Fruit fly (Drosophila melanogaster) whole organism, embryonic: Measurements from ENCODE around the gene Dmtn.
A peak's percentile ranks its signal among the peaks of the same experiment; 100 is the strongest.

ENCODE experiments used
- CG10462 ChIP-seq: fragments of 200-800 bp; sonication (Bioruptor generic); optimal IDR thresholded peaks from 2 replicates; lab custom pipeline; 2016; ENCODE audit warnings: missing biosample characterization, missing genetic modification characterization
- CG10979 ChIP-seq: fragments of 200-800 bp; sonication (Bioruptor generic); optimal IDR thresholded peaks from 2 replicates; lab custom pipeline; 2018; ENCODE audit warnings: missing biosample characterization, mild to moderate bottlenecking, missing genetic modification characterization, moderate library complexity
- CG11456 ChIP-seq: fragments of 200-800 bp; sonication (Bioruptor generic); IDR thresholded peaks from 3 replicates; pipeline ENCODE4 v1.3.6; 2022; ENCODE audit warnings: missing biosample characterization, missing genetic modification characterization
- CG14710 ChIP-seq: fragments of 200-800 bp; sonication (Bioruptor generic); optimal IDR thresholded peaks from 3 replicates; lab custom pipeline; 2019; ENCODE audit warnings: missing biosample characterization, mild to moderate bottlenecking, missing genetic modification characterization, moderate library complexity
- CG14965 ChIP-seq: fragments of 200-800 bp; sonication (Bioruptor generic); optimal IDR thresholded peaks from 2 replicates; lab custom pipeline; 2016; ENCODE audit warnings: missing biosample characterization, missing genetic modification characterization, borderline replicate concordance
- CG17385 ChIP-seq: fragments of 200-800 bp; sonication (Bioruptor generic); optimal IDR thresholded peaks from 3 replicates; lab custom pipeline; 2018; ENCODE audit warnings: missing biosample characterization, mild to moderate bottlenecking, missing genetic modification characterization
- CG18011 ChIP-seq: fragments of 200-800 bp; sonication (Bioruptor generic); optimal IDR thresholded peaks from 2 replicates; lab custom pipeline; 2017; ENCODE audit warnings: missing biosample characterization, missing genetic modification characterization, mild to moderate bottlenecking, moderate library complexity, missing genotype
- CG2199 ChIP-seq: fragments of 200-800 bp; sonication (Bioruptor generic); IDR thresholded peaks from 3 replicates; pipeline ENCODE4 v1.3.6; 2022; ENCODE audit warnings: missing biosample characterization, missing genetic modification characterization
- CG4617 ChIP-seq: fragments of 200-800 bp; sonication (Bioruptor generic); optimal IDR thresholded peaks from 3 replicates; lab custom pipeline; 2016; ENCODE audit warnings: missing biosample characterization, missing genetic modification characterization, borderline replicate concordance
- CG5245 ChIP-seq: fragments of 200-800 bp; sonication (Bioruptor generic); optimal IDR thresholded peaks from 3 replicates; lab custom pipeline; 2016; ENCODE audit warnings: missing biosample characterization, missing genetic modification characterization
- CG5953 ChIP-seq: fragments of 200-800 bp; sonication (Bioruptor generic); IDR thresholded peaks from 2 replicates; pipeline ENCODE4 v1.3.6; 2022; ENCODE audit warnings: missing biosample characterization, missing genetic modification characterization
- CG7839 ChIP-seq: fragments of 200-800 bp; sonication (Bioruptor generic); optimal IDR thresholded peaks from 3 replicates; lab custom pipeline; 2018; ENCODE audit warnings: missing biosample characterization, mild to moderate bottlenecking, missing genetic modification characterization, moderate library complexity
- CG7987 ChIP-seq: fragments of 200-800 bp; sonication (Bioruptor generic); optimal IDR thresholded peaks from 2 replicates; lab custom pipeline; 2018; ENCODE audit warnings: missing biosample characterization, mild to moderate bottlenecking, missing genetic modification characterization, moderate library complexity
- CG8290 ChIP-seq, 3 experiments: fragments of 200-800 bp; sonication (Bioruptor generic); optimal IDR thresholded peaks; 2 replicates each; lab custom pipeline; 2016 to 2019; ENCODE audit warnings: missing biosample characterization in 3 of 3, missing genetic modification characterization in 3 of 3, mild to moderate bottlenecking in 2 of 3, moderate library complexity in 1 of 3
- Dip3 ChIP-seq: fragments of 200-800 bp; sonication (Bioruptor generic); optimal IDR thresholded peaks from 3 replicates; lab custom pipeline; 2016; ENCODE audit warnings: missing biosample characterization, missing genetic modification characterization
- Doc2 ChIP-seq: fragments of 200-800 bp; sonication (Bioruptor generic); IDR thresholded peaks from 2 replicates; pipeline ENCODE4 v1.3.6; 2022; ENCODE audit warnings: missing biosample characterization, missing genetic modification characterization
- Nf-YA ChIP-seq: fragments of 200-800 bp; sonication (Bioruptor generic); IDR thresholded peaks from 2 replicates; pipeline ENCODE4 v1.3.6; 2022; ENCODE audit warnings: missing biosample characterization, missing genetic modification characterization
- Optix ChIP-seq: fragments of 200-800 bp; sonication (Bioruptor generic); IDR thresholded peaks from 3 replicates; pipeline ENCODE4 v1.3.6; 2022; ENCODE audit warnings: missing biosample characterization, missing genetic modification characterization
- Ptx1 ChIP-seq: fragments of 200-800 bp; sonication (Bioruptor generic); IDR thresholded peaks from 2 replicates; pipeline ENCODE4 v1.3.6; 2022; ENCODE audit warnings: missing biosample characterization, missing genetic modification characterization
- Trl ChIP-seq, 3 experiments: fragments of >200 bp in 2 of 3; fragments of 200-800 bp in 1 of 3; sonication (Bioruptor generic) in 1 of 3; optimal IDR thresholded peaks; 2 replicates in 1 of 3; 3 replicates in 2 of 3; lab custom pipeline; 2016 to 2017; ENCODE audit warnings: missing biosample characterization in 1 of 3, missing genetic modification characterization in 1 of 3
- ara ChIP-seq: fragments of 200-800 bp; sonication (Bioruptor generic); IDR thresholded peaks from 2 replicates; pipeline ENCODE4 v1.3.6; 2022; ENCODE audit warnings: missing biosample characterization, missing genetic modification characterization
- bbx ChIP-seq: fragments of 200-800 bp; sonication (Bioruptor generic); IDR thresholded peaks from 2 replicates; pipeline ENCODE4 v1.3.6; 2022; ENCODE audit warnings: missing biosample characterization, missing genetic modification characterization; ENCODE audit not compliant: partially characterized antibody
- bcd ChIP-seq: fragments of 200-800 bp; sonication (Bioruptor generic); optimal IDR thresholded peaks from 2 replicates; lab custom pipeline; 2017; ENCODE audit warnings: missing biosample characterization, mild to moderate bottlenecking, missing genetic modification characterization
- bsh ChIP-seq, 2 experiments: fragments of 200-800 bp; sonication (Bioruptor generic); optimal IDR thresholded peaks; 2 replicates each; lab custom pipeline; 2017 to 2018; ENCODE audit warnings: mild to moderate bottlenecking in 2 of 2, missing biosample characterization in 2 of 2, missing genetic modification characterization in 2 of 2, moderate library complexity in 1 of 2
- crp ChIP-seq, 2 experiments: fragments of 200-800 bp; sonication (Bioruptor generic); optimal IDR thresholded peaks; 2 replicates in 1 of 2; 3 replicates in 1 of 2; lab custom pipeline; 2017; ENCODE audit warnings: missing biosample characterization in 2 of 2, missing genetic modification characterization in 2 of 2, mild to moderate bottlenecking in 1 of 2, moderate library complexity in 1 of 2
- da ChIP-seq: fragments of 200-800 bp; sonication (Bioruptor generic); optimal IDR thresholded peaks from 2 replicates; lab custom pipeline; 2016; ENCODE audit warnings: missing biosample characterization, missing genetic modification characterization
- dmrt99B ChIP-seq: fragments of 200-800 bp; sonication (Bioruptor generic); optimal IDR thresholded peaks from 2 replicates; lab custom pipeline; 2018; ENCODE audit warnings: missing biosample characterization, mild to moderate bottlenecking, missing genetic modification characterization, moderate library complexity
- ewg ChIP-seq: fragments of 200-800 bp; sonication (Bioruptor generic); optimal IDR thresholded peaks from 3 replicates; lab custom pipeline; 2017; ENCODE audit warnings: mild to moderate bottlenecking, missing biosample characterization, missing genetic modification reagents, missing genetic modification characterization
- exex ChIP-seq: fragments of 200-800 bp; sonication (Bioruptor generic); optimal IDR thresholded peaks from 4 replicates; lab custom pipeline; 2018; ENCODE audit warnings: missing biosample characterization, mild to moderate bottlenecking, missing genetic modification characterization, moderate library complexity
- gcm ChIP-seq: fragments of 200-800 bp; sonication (Bioruptor generic); optimal IDR thresholded peaks from 2 replicates; lab custom pipeline; 2019; ENCODE audit warnings: missing biosample characterization, mild to moderate bottlenecking, missing genetic modification characterization, moderate library complexity
- gem ChIP-seq: fragments of 200-800 bp; sonication (Bioruptor generic); optimal IDR thresholded peaks from 2 replicates; lab custom pipeline; 2019; ENCODE audit warnings: missing biosample characterization, mild to moderate bottlenecking, missing genetic modification characterization, moderate library complexity
- grau ChIP-seq: fragments of 200-800 bp; optimal IDR thresholded peaks from 3 replicates; lab custom pipeline; 2019; ENCODE audit warnings: missing biosample characterization, mild to moderate bottlenecking, missing genetic modification characterization, moderate library complexity
- inv ChIP-seq: fragments of 200-800 bp; sonication (Bioruptor generic); IDR thresholded peaks from 2 replicates; pipeline ENCODE4 v1.3.6; 2022; ENCODE audit warnings: missing biosample characterization, missing genetic modification characterization; ENCODE audit not compliant: partially characterized antibody
- pum ChIP-seq: fragments of 200-800 bp; sonication (Bioruptor generic); optimal IDR thresholded peaks from 2 replicates; lab custom pipeline; 2016; ENCODE audit warnings: missing biosample characterization, missing genetic modification characterization
- sc ChIP-seq, 3 experiments: fragments of >200 bp in 2 of 3; fragments of 200-800 bp in 1 of 3; sonication (Bioruptor generic) in 1 of 3; optimal IDR thresholded peaks; 2 replicates in 2 of 3; 3 replicates in 1 of 3; lab custom pipeline; 2017; ENCODE audit warnings: mild to moderate bottlenecking in 1 of 3, missing biosample characterization in 1 of 3, missing genetic modification characterization in 1 of 3, missing genetic modification reagents in 1 of 3
- sens ChIP-seq: fragments of 200-800 bp; sonication (Bioruptor generic); peaks from one replicate; lab custom pipeline; 2016; ENCODE audit warnings: missing biosample characterization, missing genetic modification characterization
- sens-2 ChIP-seq: fragments of 200-800 bp; sonication (Bioruptor generic); IDR thresholded peaks from 2 replicates; pipeline ENCODE4 v1.3.6; 2022; ENCODE audit warnings: missing biosample characterization, missing genetic modification characterization
- sqz ChIP-seq: fragments of 200-800 bp; sonication (Bioruptor generic); optimal IDR thresholded peaks from 3 replicates; lab custom pipeline; 2018; ENCODE audit warnings: missing biosample characterization, mild to moderate bottlenecking, missing genetic modification characterization
- ssp ChIP-seq: fragments of 200-800 bp; sonication (Bioruptor generic); IDR thresholded peaks from 2 replicates; pipeline ENCODE4 v1.3.6; 2022; ENCODE audit warnings: missing biosample characterization, missing genetic modification characterization
- tin ChIP-seq: fragments of 200-800 bp; sonication (Bioruptor generic); optimal IDR thresholded peaks from 3 replicates; lab custom pipeline; 2016; ENCODE audit warnings: missing biosample characterization, missing genetic modification characterization
- usp ChIP-seq: fragments of >200 bp; optimal IDR thresholded peaks from 2 replicates; lab custom pipeline; 2017; ENCODE audit warnings: missing biosample characterization, missing genetic modification characterization
- zen2 ChIP-seq: fragments of 200-800 bp; sonication (Bioruptor generic); IDR thresholded peaks from 3 replicates; pipeline ENCODE4 v1.3.6; 2022; ENCODE audit warnings: missing biosample characterization, missing genetic modification characterization; ENCODE audit not compliant: partially characterized antibody

Dmtn gene

DNA sequence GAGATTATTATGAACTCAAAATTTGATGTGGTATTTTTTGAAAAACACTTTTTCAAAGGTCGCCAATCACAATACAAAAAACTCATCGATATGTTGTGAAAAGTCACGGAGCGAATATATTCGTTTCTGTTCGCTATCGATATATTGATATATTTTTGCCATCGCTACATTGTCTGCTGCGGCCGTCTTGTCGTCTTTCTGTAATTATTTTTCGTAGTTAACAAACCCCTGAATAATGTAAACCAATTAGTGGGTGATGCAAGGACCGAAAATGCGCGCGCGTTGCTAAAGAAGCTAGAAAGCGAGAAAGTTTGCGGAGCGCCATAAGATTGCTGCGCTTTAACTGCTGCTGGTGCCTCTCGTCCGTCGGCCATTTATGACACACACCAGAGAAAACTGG, 54.9 kb downstream of the Dmtn start, which contains the start of gene Pak (continued):
- TF ChIP-seq zen2 (GFP tag; lab: Robert Waterston, UW) (peak; percentile 90), CG18011 (GFP tag; lab: Kevin White, UChicago) (no peak), ewg (GFP tag; lab: Kevin White, UChicago) (no peak), CG5953 (GFP tag; lab: Robert Waterston, UW) (no peak), usp (GFP tag; lab: Kevin White, UChicago) (no peak), exex (no peak), CG2199 (GFP tag; lab: Robert Waterston, UW) (no peak), Optix (GFP tag; lab: Robert Waterston, UW) (no peak), pum (GFP tag; lab: Kevin White, UChicago) (no peak), ssp (GFP tag; lab: Robert Waterston, UW) (no peak), CG17385 (no peak), crp (GFP tag; optimal IDR thresholded peaks at IDR 0.05; lab: Kevin White, UChicago) (no peak), Dip3 (GFP tag; lab: Kevin White, UChicago) (no peak), CG7987 (GFP tag; lab: Kevin White, UChicago) (no peak), CG14965 (GFP tag; lab: Kevin White, UChicago) (no peak), Trl (optimal IDR thresholded peaks at IDR 0.05; lab: Kevin White, UChicago) (no peak), Trl (GFP tag; optimal IDR thresholded peaks at IDR 0.05; lab: Kevin White, UChicago) (no peak), CG11456 (GFP tag; lab: Robert Waterston, UW) (no peak), gem (tag; lab: Kevin White, UChicago) (peak; percentile 46), dmrt99B (tag; lab: Kevin White, UChicago) (no peak), CG10462 (GFP tag; lab: Kevin White, UChicago) (no peak), gcm (GFP tag; lab: Kevin White, UChicago) (no peak), tin (GFP tag; lab: Kevin White, UChicago) (no peak), bcd (GFP tag; lab: Kevin White, UChicago) (no peak), ara (GFP tag; lab: Robert Waterston, UW) (no peak), CG4617 (peak; percentile 95), da (GFP tag; lab: Kevin White, UChicago) (peak; percentile 11), CG5245 (GFP tag; lab: Kevin White, UChicago) (no peak), sqz (no peak), grau (tag; lab: Kevin White, UChicago) (no peak), bbx (GFP tag; lab: Robert Waterston, UW) (peak; percentile 93), CG7839 (tag; lab: Kevin White, UChicago) (no peak)

DNA sequence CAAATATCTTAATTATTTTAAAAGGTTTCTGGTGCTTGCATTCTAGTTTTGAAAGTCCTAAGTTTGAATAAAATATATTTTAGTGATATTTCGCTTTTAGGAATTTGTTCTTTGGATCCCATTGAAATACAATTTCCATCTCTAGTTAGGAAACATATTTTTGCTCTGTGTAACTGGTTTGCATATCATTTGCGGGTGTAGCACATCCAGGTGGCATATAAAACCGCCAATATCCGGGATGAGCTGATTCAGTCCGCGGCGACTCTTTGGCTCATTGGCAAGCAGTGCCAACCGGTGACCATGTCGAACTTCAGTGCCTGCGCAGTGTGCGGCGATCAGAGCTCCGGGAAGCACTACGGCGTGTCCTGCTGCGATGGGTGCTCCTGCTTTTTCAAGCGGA, 56.8 kb downstream of the Dmtn start, which contains the start of gene Hr83:
Hr83 (plus strand) TSS at position 301 of the 400 bp plus-strand sequence.
- 0 out of 2 replicates have a peak, but pooled peaks have one; percentile 12 for TF ChIP-seq inv (GFP tag; lab: Robert Waterston, UW)
- no peak for TF ChIP-seq Doc2 (GFP tag; lab: Robert Waterston, UW)
- no peak for TF ChIP-seq sc (optimal IDR thresholded peaks at IDR 0.05; lab: Kevin White, UChicago)
- TF ChIP-seq sc (GFP tag; optimal IDR thresholded peaks at IDR 0.05; lab: Kevin White, UChicago), result no peak
- TF ChIP-seq CG14710 (tag; lab: Kevin White, UChicago), result no peak
- TF ChIP-seq Ptx1 (GFP tag; lab: Robert Waterston, UW), result no peak
- peak; percentile 6 for TF ChIP-seq CG10979 (tag; lab: Kevin White, UChicago)
- TF ChIP-seq crp (GFP tag; optimal IDR thresholded peaks at IDR 0.05; lab: Kevin White, UChicago), result no peak
- no peak for TF ChIP-seq sens (GFP tag; lab: Kevin White, UChicago)
- no peak for TF ChIP-seq Nf-YA
- TF ChIP-seq sens-2 (GFP tag; lab: Robert Waterston, UW), result no peak
- TF ChIP-seq bsh (GFP tag; optimal IDR thresholded peaks at IDR 0.05; lab: Kevin White, UChicago), result no peak
- no peak for TF ChIP-seq CG8290 (GFP tag; optimal IDR thresholded peaks at IDR 0.05; lab: Kevin White, UChicago)
- TF ChIP-seq CG8290 (tag; optimal IDR thresholded peaks at IDR 0.05; lab: Kevin White, UChicago), result no peak
- peak; percentile 19 for TF ChIP-seq gem (tag; lab: Kevin White, UChicago)
